Worm (Caenorhabditis elegans): ENCODE results near the gene dtmk-1.

DNA sequence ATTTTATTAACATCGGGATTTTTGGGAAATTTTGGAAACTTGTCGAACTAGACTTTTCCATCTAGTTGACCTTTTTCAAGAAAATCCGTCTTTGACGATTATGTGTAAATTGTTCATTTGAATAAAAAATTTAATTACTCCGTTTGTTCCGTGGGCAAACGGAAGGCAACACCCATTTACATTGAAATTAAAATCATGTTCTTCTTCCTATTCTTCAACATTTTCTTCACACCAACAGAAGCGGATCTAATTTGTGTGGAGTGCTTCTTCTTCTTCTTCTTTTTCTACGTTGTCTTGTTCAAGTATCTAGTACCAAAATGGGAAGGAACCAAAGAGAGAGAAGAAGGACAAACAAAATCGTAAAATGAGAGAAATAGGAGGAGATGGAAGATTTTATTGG lies 15.5 kb upstream of the dtmk-1 start:
- no peak for TF ChIP-seq unc-39 (tag; optimal IDR thresholded peaks at IDR 0.05)
- no peak for TF ChIP-seq F49E8.2 (tag; optimal IDR thresholded peaks at IDR 0.05; ENCODE audit: borderline replicate concordance)
- TF ChIP-seq nhr-111 (GFP tag; optimal IDR thresholded peaks at IDR 0.05) = no peak
- TF ChIP-seq saeg-2 (GFP tag; IDR thresholded peaks at IDR 0.05) = no peak
- TF ChIP-seq snpc-4 (tag; optimal IDR thresholded peaks at IDR 0.05) = no peak
- TF ChIP-seq mdl-1 (tag; optimal IDR thresholded peaks at IDR 0.05) = no peak
- TF ChIP-seq lin-39 (tag; optimal IDR thresholded peaks at IDR 0.05) = no peak
- TF ChIP-seq cey-2 (tag; optimal IDR thresholded peaks at IDR 0.05; ENCODE audit: borderline replicate concordance, insufficient read depth) = no peak
- no peak for TF ChIP-seq php-3 (GFP tag; IDR thresholded peaks at IDR 0.05)
- TF ChIP-seq skn-1 (tag; optimal IDR thresholded peaks at IDR 0.05) = no peak
- no peak for TF ChIP-seq fos-1 (tag; optimal IDR thresholded peaks at IDR 0.05)
- TF ChIP-seq R02D3.7 (tag; optimal IDR thresholded peaks at IDR 0.05) = no peak
- no peak for TF ChIP-seq zag-1 (tag; optimal IDR thresholded peaks at IDR 0.05)
- no peak for TF ChIP-seq ztf-11 (tag; optimal IDR thresholded peaks at IDR 0.05)

Data from whole organism, L4 larva.